Fruit fly (Drosophila melanogaster) whole organism, embryonic: ENCODE results near the gene CG10802.

Source experiments
- Antp ChIP-seq: fragments of 200-800 bp; sonication (Bioruptor generic); optimal IDR thresholded peaks from 3 replicates; lab custom pipeline; 2016; ENCODE audit warnings: missing biosample characterization, missing genetic modification characterization
- Bgb ChIP-seq: fragments of 200-800 bp; sonication (Bioruptor generic); IDR thresholded peaks from 2 replicates; pipeline ENCODE4 v1.3.6; 2022; ENCODE audit warnings: missing biosample characterization, missing genetic modification characterization; ENCODE audit not compliant: partially characterized antibody
- BtbVII ChIP-seq: fragments of 200-800 bp; sonication (Bioruptor generic); optimal IDR thresholded peaks from 3 replicates; lab custom pipeline; 2017; ENCODE audit warnings: missing biosample characterization, mild to moderate bottlenecking, missing genetic modification characterization
- C15 ChIP-seq: fragments of 200-800 bp; sonication (Bioruptor generic); IDR thresholded peaks from 3 replicates; pipeline ENCODE4 v1.3.6; 2022; ENCODE audit warnings: missing biosample characterization, missing genetic modification characterization
- CG10321 ChIP-seq: fragments of 200-800 bp; sonication (Bioruptor generic); IDR thresholded peaks from 2 replicates; pipeline ENCODE4 v1.3.6; 2022; ENCODE audit warnings: missing biosample characterization, missing genetic modification characterization
- CG10462 ChIP-seq: fragments of 200-800 bp; sonication (Bioruptor generic); optimal IDR thresholded peaks from 2 replicates; lab custom pipeline; 2016; ENCODE audit warnings: missing biosample characterization, missing genetic modification characterization
- CG10654 ChIP-seq: fragments of 200-800 bp; sonication (Bioruptor generic); optimal IDR thresholded peaks from 2 replicates; lab custom pipeline; 2016; ENCODE audit warnings: missing biosample characterization, missing genetic modification characterization
- CG15514 ChIP-seq: fragments of 200-800 bp; sonication (Bioruptor generic); optimal IDR thresholded peaks from 3 replicates; lab custom pipeline; 2017; ENCODE audit warnings: missing biosample characterization, missing genetic modification characterization, mild to moderate bottlenecking, moderate library complexity, missing genetic modification reagents
- CG31224 ChIP-seq: fragments of 200-800 bp; sonication (Bioruptor generic); IDR thresholded peaks from 2 replicates; pipeline ENCODE4 v1.3.6; 2022; ENCODE audit warnings: missing biosample characterization, missing genetic modification characterization
- CG31365 ChIP-seq: fragments of 200-800 bp; sonication (Bioruptor generic); optimal IDR thresholded peaks from 2 replicates; lab custom pipeline; 2018; ENCODE audit warnings: missing biosample characterization, mild to moderate bottlenecking, missing genetic modification characterization
- CG32772 ChIP-seq: fragments of 200-800 bp; sonication (Bioruptor generic); IDR thresholded peaks from 2 replicates; pipeline ENCODE4 v1.3.6; 2022; ENCODE audit warnings: missing biosample characterization, missing genetic modification characterization
- CG33557 ChIP-seq: fragments of 200-800 bp; sonication (Bioruptor generic); optimal IDR thresholded peaks from 2 replicates; lab custom pipeline; 2019; ENCODE audit warnings: missing biosample characterization, mild to moderate bottlenecking, missing genetic modification characterization, moderate library complexity
- CG3847 ChIP-seq: fragments of 200-800 bp; sonication (Bioruptor generic); IDR thresholded peaks from 2 replicates; pipeline ENCODE4 v1.3.6; 2022; ENCODE audit warnings: missing biosample characterization, missing genetic modification characterization
- CG42726 ChIP-seq: fragments of 200-800 bp; sonication (Bioruptor generic); IDR thresholded peaks from 2 replicates; pipeline ENCODE4 v1.3.6; 2022; ENCODE audit warnings: missing biosample characterization, missing genetic modification characterization; ENCODE audit not compliant: partially characterized antibody
- CG4282 ChIP-seq: fragments of 200-800 bp; sonication (Bioruptor generic); optimal IDR thresholded peaks from 2 replicates; lab custom pipeline; 2016; ENCODE audit warnings: missing biosample characterization, missing genetic modification characterization
- CG4854 ChIP-seq: fragments of 200-800 bp; sonication (Bioruptor generic); optimal IDR thresholded peaks from 2 replicates; lab custom pipeline; 2016; ENCODE audit warnings: missing biosample characterization, missing genetic modification characterization, inconsistent platforms
- CG6813 ChIP-seq: fragments of 200-800 bp; sonication (Bioruptor generic); optimal IDR thresholded peaks from 2 replicates; lab custom pipeline; 2017; ENCODE audit warnings: missing biosample characterization, missing genetic modification characterization, mild to moderate bottlenecking, moderate library complexity, missing genetic modification reagents
- CG9876 ChIP-seq: fragments of 200-800 bp; sonication (Bioruptor generic); optimal IDR thresholded peaks from 2 replicates; lab custom pipeline; 2016; ENCODE audit warnings: missing biosample characterization, missing genetic modification characterization
- CkIIα-i1 ChIP-seq: fragments of 200-800 bp; sonication (Bioruptor generic); IDR thresholded peaks from 2 replicates; pipeline ENCODE4 v1.3.6; 2022; ENCODE audit warnings: missing biosample characterization, missing genetic modification characterization
- D19B ChIP-seq: fragments of 200-800 bp; sonication (Bioruptor generic); optimal IDR thresholded peaks from 2 replicates; lab custom pipeline; 2017; ENCODE audit warnings: missing biosample characterization, mild to moderate bottlenecking, missing genetic modification characterization
- Dad ChIP-seq: fragments of 200-800 bp; sonication (Bioruptor generic); optimal IDR thresholded peaks from 3 replicates; lab custom pipeline; 2016; ENCODE audit warnings: missing biosample characterization, missing genetic modification characterization
- Dip3 ChIP-seq: fragments of 200-800 bp; sonication (Bioruptor generic); optimal IDR thresholded peaks from 3 replicates; lab custom pipeline; 2016; ENCODE audit warnings: missing biosample characterization, missing genetic modification characterization
- Dll ChIP-seq: fragments of 200-800 bp; sonication (Bioruptor generic); IDR thresholded peaks from 4 replicates; pipeline ENCODE4 v1.3.6; 2022; ENCODE audit warnings: missing biosample characterization, missing genetic modification characterization; ENCODE audit not compliant: partially characterized antibody
- Ets65A ChIP-seq: fragments of 200-800 bp; sonication (Bioruptor generic); peaks from one replicate; lab custom pipeline; 2016; ENCODE audit warnings: missing biosample characterization, missing genetic modification characterization
- Fer3 ChIP-seq: fragments of 200-800 bp; sonication (Bioruptor generic); optimal IDR thresholded peaks from 2 replicates; lab custom pipeline; 2018; ENCODE audit warnings: missing biosample characterization, mild to moderate bottlenecking, missing genetic modification characterization, moderate library complexity
- H15 ChIP-seq: fragments of 200-800 bp; sonication (Bioruptor generic); IDR thresholded peaks from 3 replicates; pipeline ENCODE4 v1.3.6; 2022; ENCODE audit warnings: missing biosample characterization, missing genetic modification characterization
- Hr51 ChIP-seq, 2 experiments: fragments of 200-800 bp; sonication (Bioruptor generic); optimal IDR thresholded peaks; 2 replicates in 1 of 2; 3 replicates in 1 of 2; lab custom pipeline; 2016 to 2018; ENCODE audit warnings: missing biosample characterization in 2 of 2, missing genetic modification characterization in 2 of 2, mild to moderate bottlenecking in 1 of 2, moderate library complexity in 1 of 2
- Lhr ChIP-seq: fragments of 200-800 bp; sonication (Bioruptor generic); optimal IDR thresholded peaks from 3 replicates; lab custom pipeline; 2017; ENCODE audit warnings: mild to moderate bottlenecking, missing biosample characterization, missing genetic modification reagents, missing genetic modification characterization
- Med ChIP-seq: fragments of 200-800 bp; sonication (Bioruptor generic); peaks from one replicate; lab custom pipeline; 2016; ENCODE audit warnings: missing biosample characterization, missing genetic modification characterization, mild to moderate bottlenecking, inconsistent platforms, moderate library complexity
- Nf-YC ChIP-seq: fragments of 200-800 bp; optimal IDR thresholded peaks from 3 replicates; lab custom pipeline; 2019; ENCODE audit warnings: missing biosample characterization, mild to moderate bottlenecking, missing genetic modification characterization, moderate library complexity
- Pdp1 ChIP-seq, 2 experiments: fragments of 200-800 bp; sonication (Bioruptor generic); optimal IDR thresholded peaks; 3 replicates each; lab custom pipeline; 2016; ENCODE audit warnings: missing biosample characterization in 2 of 2, missing genetic modification characterization in 2 of 2, mild to moderate bottlenecking in 1 of 2, moderate library complexity in 1 of 2
- Sry-δ ChIP-seq: fragments of 200-800 bp; sonication (Bioruptor generic); optimal IDR thresholded peaks from 2 replicates; lab custom pipeline; 2016; ENCODE audit warnings: missing biosample characterization, missing genetic modification characterization
- Ssrp ChIP-seq: fragments of 200-800 bp; sonication (Bioruptor generic); optimal IDR thresholded peaks from 2 replicates; lab custom pipeline; 2018; ENCODE audit warnings: missing biosample characterization, mild to moderate bottlenecking, missing genetic modification characterization, moderate library complexity
- TFAM ChIP-seq: fragments of 200-800 bp; sonication (Bioruptor generic); optimal IDR thresholded peaks from 2 replicates; lab custom pipeline; 2017; ENCODE audit warnings: missing biosample characterization, missing genetic modification characterization, inconsistent platforms
- Xbp1 ChIP-seq: fragments of 200-800 bp; sonication (Bioruptor generic); optimal IDR thresholded peaks from 3 replicates; lab custom pipeline; 2016; ENCODE audit warnings: missing biosample characterization, mild to moderate bottlenecking, missing genetic modification characterization
- ab ChIP-seq: fragments of 200-800 bp; sonication (Bioruptor generic); optimal IDR thresholded peaks from 2 replicates; lab custom pipeline; 2016; ENCODE audit warnings: missing biosample characterization, missing genetic modification characterization
- ac ChIP-seq: fragments of 200-800 bp; sonication (Bioruptor generic); optimal IDR thresholded peaks from 3 replicates; lab custom pipeline; 2017; ENCODE audit warnings: missing biosample characterization, mild to moderate bottlenecking, missing genetic modification characterization
- dmrt99B ChIP-seq: fragments of 200-800 bp; sonication (Bioruptor generic); optimal IDR thresholded peaks from 2 replicates; lab custom pipeline; 2018; ENCODE audit warnings: missing biosample characterization, mild to moderate bottlenecking, missing genetic modification characterization, moderate library complexity
- grau ChIP-seq: fragments of 200-800 bp; optimal IDR thresholded peaks from 3 replicates; lab custom pipeline; 2019; ENCODE audit warnings: missing biosample characterization, mild to moderate bottlenecking, missing genetic modification characterization, moderate library complexity
- kni ChIP-seq: fragments of 200-800 bp; sonication (Bioruptor generic); optimal IDR thresholded peaks from 3 replicates; lab custom pipeline; 2017; ENCODE audit warnings: mild to moderate bottlenecking, missing biosample characterization, missing genetic modification reagents, missing genetic modification characterization
- lbe ChIP-seq: fragments of 200-800 bp; sonication (Bioruptor generic); optimal IDR thresholded peaks from 2 replicates; lab custom pipeline; 2016; ENCODE audit warnings: missing biosample characterization, mild to moderate bottlenecking, missing genetic modification characterization
- lmd ChIP-seq: fragments of 200-800 bp; sonication (Bioruptor generic); IDR thresholded peaks from 2 replicates; pipeline ENCODE4 v1.3.6; 2022; ENCODE audit warnings: missing biosample characterization, missing genetic modification characterization
- peb ChIP-seq: fragments of 200-800 bp; sonication (Bioruptor generic); IDR thresholded peaks from 2 replicates; pipeline ENCODE4 v1.3.6; 2022; ENCODE audit warnings: missing biosample characterization, missing genetic modification characterization
- pho ChIP-seq: fragments of 200-800 bp; sonication (Bioruptor generic); optimal IDR thresholded peaks from 2 replicates; lab custom pipeline; 2016; ENCODE audit warnings: missing biosample characterization, missing genetic modification characterization
- phol ChIP-seq: fragments of 200-800 bp; sonication (Bioruptor generic); optimal IDR thresholded peaks from 3 replicates; lab custom pipeline; 2018; ENCODE audit warnings: missing biosample characterization, mild to moderate bottlenecking, missing genetic modification characterization, moderate library complexity
- pum ChIP-seq: fragments of 200-800 bp; sonication (Bioruptor generic); optimal IDR thresholded peaks from 2 replicates; lab custom pipeline; 2016; ENCODE audit warnings: missing biosample characterization, missing genetic modification characterization
- ranshi ChIP-seq: fragments of 200-800 bp; sonication (Bioruptor generic); IDR thresholded peaks from 2 replicates; pipeline ENCODE4 v1.3.6; 2022; ENCODE audit warnings: missing biosample characterization, missing genetic modification characterization
- repo ChIP-seq: fragments of 200-800 bp; sonication (Bioruptor generic); optimal IDR thresholded peaks from 2 replicates; lab custom pipeline; 2016; ENCODE audit warnings: missing biosample characterization, missing genetic modification characterization
- row ChIP-seq: fragments of 200-800 bp; sonication (Bioruptor generic); IDR thresholded peaks from 3 replicates; pipeline ENCODE4 v1.3.6; 2022; ENCODE audit warnings: missing biosample characterization, missing genetic modification characterization
- slbo ChIP-seq: fragments of 200-800 bp; sonication (Bioruptor generic); IDR thresholded peaks from 2 replicates; pipeline ENCODE4 v1.3.6; 2022; ENCODE audit warnings: missing biosample characterization, missing genetic modification characterization
- sna ChIP-seq: fragments of 200-800 bp; sonication (Bioruptor generic); IDR thresholded peaks from 2 replicates; pipeline ENCODE4 v1.3.6; 2022; ENCODE audit warnings: missing biosample characterization, missing genetic modification characterization; ENCODE audit not compliant: partially characterized antibody
- sug ChIP-seq: fragments of 200-800 bp; optimal IDR thresholded peaks from 2 replicates; lab custom pipeline; 2019; ENCODE audit warnings: missing biosample characterization, mild to moderate bottlenecking, missing genetic modification characterization, moderate library complexity

CG10802 gene

DNA sequence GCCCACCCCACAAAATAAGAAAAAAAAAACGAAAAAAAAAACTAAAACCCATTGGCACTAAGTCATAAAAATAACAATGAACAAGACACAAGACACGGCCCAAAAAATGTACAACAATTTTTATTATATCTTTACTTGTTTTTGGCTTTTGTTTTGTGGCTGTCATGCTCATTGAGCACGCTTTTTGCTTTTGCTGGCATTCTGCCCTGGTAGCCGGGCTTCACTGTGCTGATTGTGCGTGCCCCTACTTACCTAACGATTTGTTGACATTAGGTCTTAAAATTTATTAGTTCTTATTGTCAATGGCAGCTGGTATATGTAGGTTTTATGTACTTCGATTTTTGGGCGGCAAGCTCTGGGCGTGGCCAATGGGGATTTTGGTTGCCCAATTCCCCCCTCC lies 24.3 kb upstream of the CG10802 start:
- TF ChIP-seq CG10654 (GFP tag; lab: Kevin White, UChicago) (no peak), Sry-δ (no peak), sna (no peak), Bgb (GFP tag; lab: Robert Waterston, UW) (no peak), kni (no peak), Nf-YC (no peak), TFAM (GFP tag; lab: Kevin White, UChicago) (no peak), CG10321 (GFP tag; lab: Robert Waterston, UW) (no peak), CG6813 (GFP tag; lab: Kevin White, UChicago) (no peak), CG31224 (GFP tag; lab: Robert Waterston, UW) (no peak), H15 (no peak), repo (no peak), Ets65A (GFP tag; lab: Kevin White, UChicago) (peak; percentile 68), Pdp1 (GFP tag; optimal IDR thresholded peaks at IDR 0.05; lab: Kevin White, UChicago) (peak in 1 of 2 experiments; percentile 23), Fer3 (no peak), Ssrp (tag; lab: Kevin White, UChicago) (no peak), Med (GFP tag; lab: Kevin White, UChicago) (peak; percentile 21), CG33557 (GFP tag; lab: Kevin White, UChicago) (no peak), CG10462 (GFP tag; lab: Kevin White, UChicago) (no peak), lbe (GFP tag; lab: Kevin White, UChicago) (no peak), pho (GFP tag; lab: Kevin White, UChicago) (no peak), CG9876 (no peak), Antp (GFP tag; lab: Kevin White, UChicago) (no peak), CG3847 (no peak), CG4854 (GFP tag; lab: Kevin White, UChicago) (no peak), D19B (no peak), C15 (no peak), dmrt99B (no peak), ac (GFP tag; lab: Kevin White, UChicago) (no peak), slbo (peak; percentile 40), row (GFP tag; lab: Robert Waterston, UW) (peak; percentile 39; the same call in 2 of the 3 replicates), CkIIα-i1 (GFP tag; lab: Robert Waterston, UW) (no peak), Dll (GFP tag; lab: Robert Waterston, UW) (no peak), ab (GFP tag; lab: Kevin White, UChicago) (no peak), Hr51 (GFP tag; optimal IDR thresholded peaks at IDR 0.05; lab: Kevin White, UChicago) (no peak), peb (GFP tag; lab: Robert Waterston, UW) (no peak), BtbVII (GFP tag; lab: Kevin White, UChicago) (no peak), sug (tag; lab: Kevin White, UChicago) (no peak), CG4282 (no peak), lmd (GFP tag; lab: Robert Waterston, UW) (peak; percentile 19; the same call in 1 of the 2 replicates), CG31365 (tag; lab: Kevin White, UChicago) (no peak), ranshi (GFP tag; lab: Robert Waterston, UW) (no peak), Xbp1 (no peak), CG15514 (no peak), pum (GFP tag; lab: Kevin White, UChicago) (no peak), CG32772 (GFP tag; lab: Robert Waterston, UW) (no peak), phol (tag; lab: Kevin White, UChicago) (no peak), CG42726 (GFP tag; lab: Robert Waterston, UW) (no peak), Lhr (GFP tag; lab: Kevin White, UChicago) (no peak), grau (tag; lab: Kevin White, UChicago) (peak; percentile 63), Dad (GFP tag; lab: Kevin White, UChicago) (no peak), Dip3 (GFP tag; lab: Kevin White, UChicago) (no peak)
